Fruit fly (Drosophila melanogaster): ENCODE measurements around the gene btd.

The btd gene

dm6 chrX:9646022-9646421, 48.0 kb upstream of the btd start (continued):
- TF ChIP-seq CG3281 (GFP tag; optimal IDR thresholded peaks at IDR 0.05) = peak; percentile 93
- peak; percentile 97 for TF ChIP-seq E2f1 (GFP tag; IDR thresholded peaks at IDR 0.05)
- TF ChIP-seq CG12299 (tag; optimal IDR thresholded peaks at IDR 0.05) = peak; percentile 91
- TF ChIP-seq CG34422 (GFP tag; IDR thresholded peaks at IDR 0.05) = peak; percentile 97
- TF ChIP-seq Kr (GFP tag; optimal IDR thresholded peaks at IDR 0.05) = peak; percentile 12
- peak; percentile 97 for TF ChIP-seq aop (GFP tag; IDR thresholded peaks at IDR 0.05)
- no peak for TF ChIP-seq hb (GFP tag; IDR thresholded peaks at IDR 0.05; ENCODE audit: partially characterized antibody)
- peak; percentile 73; the same call in 1 of the 2 replicates for TF ChIP-seq cas (GFP tag; IDR thresholded peaks at IDR 0.05)
- peak; percentile 95 for TF ChIP-seq tup (GFP tag; optimal IDR thresholded peaks at IDR 0.05)
- TF ChIP-seq Sox102F (GFP tag; optimal IDR thresholded peaks at IDR 0.05) = peak; percentile 97
- peak; percentile 96 for TF ChIP-seq CG11695 (GFP tag; IDR thresholded peaks at IDR 0.05)
- TF ChIP-seq CG17802 (tag; optimal IDR thresholded peaks at IDR 0.05) = peak; percentile 88
- TF ChIP-seq grau (tag; optimal IDR thresholded peaks at IDR 0.05) = peak; percentile 94
- TF ChIP-seq tin (GFP tag; optimal IDR thresholded peaks at IDR 0.05) = peak; percentile 98
- peak; percentile 92 for TF ChIP-seq CG15601 (tag; optimal IDR thresholded peaks at IDR 0.05)
- peak; percentile 94 for TF ChIP-seq Gug (GFP tag; IDR thresholded peaks at IDR 0.05)
- peak; percentile 94 for TF ChIP-seq Ssrp (tag; optimal IDR thresholded peaks at IDR 0.05)
- peak; percentile 98 for TF ChIP-seq NfI (GFP tag; optimal IDR thresholded peaks at IDR 0.05)
- TF ChIP-seq vvl (GFP tag; IDR thresholded peaks at IDR 0.05) = peak; percentile 99
- peak; percentile 92 for TF ChIP-seq CG6272 (GFP tag; IDR thresholded peaks at IDR 0.05)
- peak; percentile 86 for TF ChIP-seq Lim3 (GFP tag; IDR thresholded peaks at IDR 0.05)
- TF ChIP-seq Atf-2 (GFP tag; optimal IDR thresholded peaks at IDR 0.05) = peak; percentile 96
- no peak for TF ChIP-seq br (optimal IDR thresholded peaks at IDR 0.05)
- TF ChIP-seq Jarid2 (GFP tag; optimal IDR thresholded peaks at IDR 0.05) = peak; percentile 78
- TF ChIP-seq slou (GFP tag; optimal IDR thresholded peaks at IDR 0.05) = peak; percentile 85
- TF ChIP-seq Drgx (GFP tag; IDR thresholded peaks at IDR 0.05) = peak; percentile 98
- peak; percentile 97 for TF ChIP-seq CG14667 (GFP tag; IDR thresholded peaks at IDR 0.05)
- peak; percentile 83 for TF ChIP-seq CG18011 (GFP tag; optimal IDR thresholded peaks at IDR 0.05)
- peak; percentile 91 for TF ChIP-seq sr (GFP tag; IDR thresholded peaks at IDR 0.05)
- peak; percentile 94 for TF ChIP-seq shn (GFP tag; optimal IDR thresholded peaks at IDR 0.05)
- peak; percentile 99 for TF ChIP-seq sens (GFP tag)
- peak in 1 of 2 experiments; percentile 95 for TF ChIP-seq Eip74EF (GFP tag; optimal IDR thresholded peaks at IDR 0.05)
- TF ChIP-seq jumu (GFP tag; optimal IDR thresholded peaks at IDR 0.05) = peak; percentile 98
- TF ChIP-seq eyg (GFP tag; optimal IDR thresholded peaks at IDR 0.05) = peak; percentile 94
- TF ChIP-seq CG17361 (GFP tag; IDR thresholded peaks at IDR 0.05) = peak; percentile 95
- TF ChIP-seq CG1647 (GFP tag; optimal IDR thresholded peaks at IDR 0.05) = peak; percentile 97
- TF ChIP-seq cwo (GFP tag; optimal IDR thresholded peaks at IDR 0.05) = peak; percentile 93
- TF ChIP-seq CG7745 (tag; optimal IDR thresholded peaks at IDR 0.05) = peak; percentile 41
- peak; percentile 94 for TF ChIP-seq pho (GFP tag; optimal IDR thresholded peaks at IDR 0.05)
- peak; percentile 92 for TF ChIP-seq klu (GFP tag; IDR thresholded peaks at IDR 0.05)
- TF ChIP-seq CG12391 (tag; optimal IDR thresholded peaks at IDR 0.05) = peak; percentile 96
- peak; percentile 86 for TF ChIP-seq CG11696 (GFP tag; IDR thresholded peaks at IDR 0.05)
- TF ChIP-seq Dref (GFP tag; IDR thresholded peaks at IDR 0.05) = peak; percentile 35
- peak; percentile 97 for TF ChIP-seq CG17359 (tag; optimal IDR thresholded peaks at IDR 0.05)
- TF ChIP-seq D19A (tag; optimal IDR thresholded peaks at IDR 0.05) = peak; percentile 91
- TF ChIP-seq CkIIα-i1 (GFP tag; IDR thresholded peaks at IDR 0.05) = peak; percentile 85
- peak; percentile 94 for TF ChIP-seq CG12236 (GFP tag; optimal IDR thresholded peaks at IDR 0.05)
- TF ChIP-seq Gsc (GFP tag; IDR thresholded peaks at IDR 0.05) = peak; percentile 91
- peak; percentile 87 for TF ChIP-seq Myb (GFP tag; optimal IDR thresholded peaks at IDR 0.05)
- TF ChIP-seq CG17385 (GFP tag; optimal IDR thresholded peaks at IDR 0.05) = peak; percentile 94
- TF ChIP-seq Trl (optimal IDR thresholded peaks at IDR 0.05) = no peak
- peak; percentile 98 for TF ChIP-seq Trl (GFP tag; optimal IDR thresholded peaks at IDR 0.05)
